Worm (Caenorhabditis elegans) whole organism, young adult: ENCODE results near the gene F13D12.5.

Source experiments
- F33H1.4 ChIP-seq: fragments of 200-800 bp; sonication (Bioruptor generic); IDR thresholded peaks from 2 replicates; pipeline ENCODE4 v1.3.6; 2022; ENCODE audit warnings: missing genetic modification reagents, missing genetic modification characterization, missing compliant biosample characterization
- T26A5.8 ChIP-seq: sonication (generic microtip); optimal IDR thresholded peaks from 2 replicates; lab custom pipeline; 2016; ENCODE audit warnings: missing genetic modification characterization, missing compliant biosample characterization
- aptf-3 ChIP-seq: fragments of 200-800 bp; sonication (Bioruptor generic); IDR thresholded peaks from 2 replicates; pipeline ENCODE4 v1.3.6; 2022; ENCODE audit warnings: missing genetic modification characterization, missing compliant biosample characterization
- attf-5 ChIP-seq: fragments of 200-800 bp; sonication (Bioruptor generic); optimal IDR thresholded peaks from 2 replicates; lab custom pipeline; 2018; ENCODE audit warnings: mild to moderate bottlenecking, missing genetic modification characterization, missing compliant biosample characterization
- ceh-58 ChIP-seq: fragments of 200-800 bp; sonication (Bioruptor generic); IDR thresholded peaks from 2 replicates; pipeline ENCODE4 v1.3.6; 2022; ENCODE audit warnings: missing genetic modification characterization, missing compliant biosample characterization
- ceh-79 ChIP-seq: sonication (generic microtip); optimal IDR thresholded peaks from 2 replicates; lab custom pipeline; 2017; ENCODE audit warnings: mild to moderate bottlenecking, missing genetic modification characterization, missing compliant biosample characterization
- ceh-91 ChIP-seq: fragments of 200-800 bp; sonication (Bioruptor generic); IDR thresholded peaks from 2 replicates; pipeline ENCODE4 v1.3.6; 2022; ENCODE audit warnings: missing genetic modification reagents, missing genetic modification characterization, missing compliant biosample characterization
- dpl-1 ChIP-seq: fragments of 150-350 bp; optimal IDR thresholded peaks from 2 replicates; lab custom pipeline; 2014; ENCODE audit warnings: missing biosample characterization, missing genetic modification reagents, missing genetic modification characterization
- efl-1 ChIP-seq: fragments of 150-350 bp; optimal IDR thresholded peaks from 2 replicates; lab custom pipeline; 2014; ENCODE audit warnings: missing biosample characterization, missing genetic modification reagents, missing genetic modification characterization
- ekl-4 ChIP-seq: fragments of 200-800 bp; sonication (Bioruptor generic); IDR thresholded peaks from 2 replicates; pipeline ENCODE4 v1.3.6; 2022; ENCODE audit warnings: missing genetic modification reagents, missing genetic modification characterization, missing compliant biosample characterization
- hrde-1 ChIP-seq: sonication (generic microtip); optimal IDR thresholded peaks from 2 replicates; lab custom pipeline; 2016; ENCODE audit warnings: missing genetic modification characterization, mild to moderate bottlenecking, missing compliant biosample characterization, moderate library complexity, missing genotype, missing genetic modification reagents, borderline replicate concordance
- hsf-1 ChIP-seq: fragments of 200-800 bp; sonication (Bioruptor generic); IDR thresholded peaks from 2 replicates; pipeline ENCODE4 v1.3.6; 2022; ENCODE audit warnings: missing genetic modification reagents, missing genetic modification characterization, missing compliant biosample characterization
- lag-1 ChIP-seq: fragments of 200-800 bp; sonication (Bioruptor generic); IDR thresholded peaks from 2 replicates; pipeline ENCODE4 v1.3.6; 2022; ENCODE audit warnings: missing genetic modification reagents, missing genetic modification characterization, missing compliant biosample characterization
- let-526 ChIP-seq: fragments of 200-800 bp; sonication (Bioruptor generic); IDR thresholded peaks from 2 replicates; pipeline ENCODE4 v1.3.6; 2022; ENCODE audit warnings: missing genetic modification reagents, missing genetic modification characterization, missing compliant biosample characterization
- lin-26 ChIP-seq: fragments of 200-800 bp; sonication (Bioruptor generic); IDR thresholded peaks from 2 replicates; pipeline ENCODE4 v1.3.6; 2022; ENCODE audit warnings: missing genetic modification reagents, missing genetic modification characterization, missing compliant biosample characterization
- lin-54 ChIP-seq: fragments of 200-800 bp; sonication (Bioruptor generic); optimal IDR thresholded peaks from 2 replicates; lab custom pipeline; 2018; ENCODE audit warnings: mild to moderate bottlenecking, missing genetic modification characterization, missing compliant biosample characterization
- madf-6 ChIP-seq: fragments of 200-800 bp; sonication (Bioruptor generic); IDR thresholded peaks from 2 replicates; pipeline ENCODE4 v1.3.6; 2022; ENCODE audit warnings: missing genetic modification reagents, missing genetic modification characterization, missing compliant biosample characterization
- madf-8 ChIP-seq: fragments of 200-800 bp; sonication (Bioruptor generic); conservative IDR thresholded peaks from 2 replicates; pipeline ENCODE4 v1.3.6; 2022; ENCODE audit warnings: missing genetic modification reagents, missing genetic modification characterization, missing compliant biosample characterization
- nfya-2 ChIP-seq: fragments of 200-800 bp; sonication (Bioruptor generic); IDR thresholded peaks from 2 replicates; pipeline ENCODE4 v1.3.6; 2022; ENCODE audit warnings: missing genetic modification reagents, missing genetic modification characterization, missing compliant biosample characterization
- nhr-27 ChIP-seq: fragments of 200-800 bp; sonication (Bioruptor generic); optimal IDR thresholded peaks from 2 replicates; lab custom pipeline; 2018; ENCODE audit warnings: mild to moderate bottlenecking, missing genetic modification characterization, moderate library complexity, missing compliant biosample characterization
- nhr-80 ChIP-seq: sonication (generic microtip); optimal IDR thresholded peaks from 2 replicates; lab custom pipeline; 2016; ENCODE audit warnings: missing genetic modification characterization, missing compliant biosample characterization
- rec-8 ChIP-seq, 2 experiments: sonication (generic microtip); optimal IDR thresholded peaks; 2 replicates each; lab custom pipeline; 2016; ENCODE audit warnings: mild to moderate bottlenecking in 2 of 2, missing genetic modification characterization in 2 of 2, missing genetic modification reagents in 2 of 2, missing genotype in 2 of 2, missing biosample characterization in 1 of 2, missing compliant biosample characterization in 1 of 2, moderate library complexity in 1 of 2
- rpc-1 ChIP-seq, 2 experiments: fragments of 150-350 bp in 1 of 2; sonication (generic microtip) in 1 of 2; optimal IDR thresholded peaks; 2 replicates each; lab custom pipeline; 2014 to 2018; ENCODE audit warnings: missing biosample characterization in 1 of 2, missing genetic modification characterization in 1 of 2, missing genetic modification reagents in 1 of 2, missing genotype in 1 of 2
- xnd-1 ChIP-seq: sonication (generic microtip); optimal IDR thresholded peaks from 2 replicates; lab custom pipeline; 2016; ENCODE audit warnings: missing genotype, missing genetic modification reagents, missing genetic modification characterization, missing compliant biosample characterization
- zfh-2 ChIP-seq: fragments of 200-800 bp; sonication (Bioruptor generic); conservative IDR thresholded peaks from 2 replicates; pipeline ENCODE4 v1.3.6; 2022; ENCODE audit warnings: missing genetic modification reagents, missing genetic modification characterization, missing compliant biosample characterization
- ztf-18 ChIP-seq: sonication (generic microtip); optimal IDR thresholded peaks from 2 replicates; lab custom pipeline; 2016; ENCODE audit warnings: missing genotype, mild to moderate bottlenecking, missing genetic modification characterization, missing compliant biosample characterization

Gene F13D12.5

DNA sequence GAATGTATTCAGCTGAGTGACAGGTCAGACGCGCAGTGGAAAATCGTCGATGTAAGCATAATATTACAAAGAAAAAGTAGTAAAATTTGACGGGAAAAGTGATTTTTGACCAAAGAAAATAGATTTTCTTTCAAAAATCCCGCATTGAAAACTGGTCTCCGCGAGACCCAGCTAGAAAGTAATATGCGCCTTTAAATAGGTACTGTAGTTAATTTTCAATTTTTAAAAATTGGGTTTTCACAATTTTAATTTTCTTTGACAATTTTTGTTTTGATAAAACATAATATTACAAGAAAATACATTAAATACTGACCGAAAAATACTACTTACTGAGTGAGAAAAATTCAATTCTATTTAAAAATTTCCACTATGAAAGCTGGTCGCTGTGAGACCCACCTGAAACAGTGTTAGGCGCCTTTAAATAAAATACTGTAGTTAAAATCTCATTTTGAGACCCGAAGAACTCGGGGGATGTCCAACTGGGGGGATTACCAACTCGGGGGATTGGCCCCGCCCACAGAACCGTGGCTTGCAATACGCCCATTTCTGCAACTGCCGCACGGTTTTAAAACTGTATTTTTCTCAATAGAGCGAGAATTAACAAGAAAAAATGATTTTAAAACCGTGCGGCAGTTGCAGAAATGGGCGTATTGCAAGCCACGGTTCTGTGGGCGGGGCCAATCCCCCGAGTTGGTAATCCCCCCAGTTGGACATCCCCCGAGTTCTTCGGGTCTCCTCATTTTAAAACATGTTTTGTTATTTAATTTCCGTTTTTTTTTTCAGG is 31.3 kb upstream of the F13D12.5 start, which contains the start of gene tars-1 (continued):
- TF ChIP-seq xnd-1 (tag; lab: Kevin White, UChicago) (peak; percentile 83), madf-8 (GFP tag; lab: Robert Waterston, UW) (peak; percentile 81), lin-54 (GFP tag; lab: Kevin White, UChicago) (peak; percentile 40), dpl-1 (GFP tag; lab: Kevin White, UChicago) (peak; percentile 46), ceh-91 (peak; percentile 69)

DNA sequence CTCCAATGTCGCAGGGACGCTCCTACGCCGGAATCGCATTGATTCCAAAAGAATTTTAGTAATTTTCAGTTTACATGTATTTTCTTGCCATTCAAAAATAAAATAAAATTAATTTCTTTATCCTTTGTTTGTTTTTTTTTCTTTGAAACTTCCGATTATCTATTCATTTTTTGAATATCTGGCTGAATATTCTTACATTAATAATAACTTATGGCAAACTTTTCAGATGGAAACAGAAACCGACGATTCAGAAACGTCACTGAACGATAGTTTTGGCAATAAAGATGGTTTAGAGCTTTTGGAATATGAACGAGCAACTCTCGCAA is 30.7 kb upstream of the F13D12.5 start, which contains the start of gene xpf-1:
Gene xpf-1 (plus strand): TSS at position 227 of the 326 bp plus-strand sequence.
- TF ChIP-seq nhr-27 (tag; lab: Kevin White, UChicago) (no peak), ekl-4 (GFP tag; lab: Robert Waterston, UW) (no peak), hsf-1 (GFP tag; lab: Robert Waterston, UW) (no peak)

DNA sequence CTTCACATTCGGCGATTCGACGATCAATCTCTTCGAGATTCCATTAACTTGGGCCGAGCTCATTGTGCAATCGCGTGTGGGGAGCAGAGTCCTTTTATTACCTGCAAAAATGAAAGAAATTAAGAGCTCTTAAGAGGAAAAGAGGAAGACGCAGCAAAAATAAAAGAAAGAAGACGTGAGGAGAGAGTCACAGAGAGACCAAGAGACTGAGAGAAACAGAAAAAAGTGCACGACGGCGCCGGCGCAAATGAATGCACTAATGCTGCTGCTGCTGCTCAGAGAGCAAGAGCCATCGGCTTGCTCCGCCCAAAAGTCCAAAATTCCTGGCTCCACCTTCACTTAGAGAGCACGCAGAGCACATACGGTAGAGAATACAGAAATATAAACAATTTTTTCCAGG is 26.4 kb upstream of the F13D12.5 start, which contains the start of gene inos-1:
Gene inos-1 (minus strand): TSS at position 101 of the 400 bp plus-strand sequence.
- TF ChIP-seq aptf-3 (GFP tag; lab: Robert Waterston, UW), result 0 out of 2 replicates have a peak, but pooled peaks have one; percentile 28
- TF ChIP-seq ztf-18 (tag; lab: Kevin White, UChicago), result no peak
- TF ChIP-seq zfh-2 (GFP tag; lab: Robert Waterston, UW), result 0 out of 2 replicates have a peak, but pooled peaks have one; percentile 33

ce11 chrII:11700635-11701034 is 26.0 kb upstream of the F13D12.5 start:
- TF ChIP-seq hsf-1 (GFP tag; lab: Robert Waterston, UW) (peak; percentile 81; the same call in 1 of the 2 replicates), madf-8 (GFP tag; lab: Robert Waterston, UW) (0 out of 2 replicates have a peak, but pooled peaks have one; percentile 17), nfya-2 (no peak), attf-5 (GFP tag; lab: Kevin White, UChicago) (no peak), lag-1 (GFP tag; lab: Robert Waterston, UW) (no peak), F33H1.4 (peak; percentile 44), xnd-1 (tag; lab: Kevin White, UChicago) (peak; percentile 31), madf-6 (GFP tag; lab: Robert Waterston, UW) (peak; percentile 77), ceh-91 (peak; percentile 16; the same call in 1 of the 2 replicates), efl-1 (GFP tag; lab: Kevin White, UChicago) (peak; percentile 59)

- no peak for TF ChIP-seq T26A5.8
- TF ChIP-seq nhr-80 (tag; lab: Kevin White, UChicago), result peak; percentile 60
- 0 out of 2 replicates have a peak, but pooled peaks have one; percentile 10 for TF ChIP-seq hsf-1 (GFP tag; lab: Robert Waterston, UW)
- TF ChIP-seq, all 124 proteins: peak for 2
Measured at ce11 chrII:11705787-11706186, 20.8 kb upstream of the F13D12.5 start, which contains the start of gene VF13D12L.3. VF13D12L.3 (plus strand) TSS chrII:11706009.

DNA sequence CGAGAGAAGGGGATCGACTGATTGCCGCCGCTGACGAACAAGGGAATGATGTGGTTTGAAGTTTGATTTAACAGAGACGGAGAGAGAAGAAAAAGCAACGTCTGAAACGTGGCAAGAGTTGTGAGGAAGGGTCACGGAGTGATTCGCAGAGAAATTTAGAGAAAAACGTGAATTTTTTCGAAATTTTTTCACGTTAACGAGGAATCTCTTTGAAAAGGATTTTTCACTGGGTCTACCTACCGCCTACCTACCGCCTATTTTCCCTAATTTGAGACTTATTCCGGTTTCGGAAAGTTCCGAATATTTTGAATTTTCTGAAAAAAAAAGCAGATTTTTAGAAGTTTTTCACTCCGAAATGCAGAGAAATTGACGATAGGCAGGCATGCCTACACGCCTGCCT is 17.1 kb upstream of the F13D12.5 start, which contains the start of gene fcmt-1:
Gene fcmt-1 (minus strand): TSS at position 101 of the 400 bp plus-strand sequence.
- no peak for TF ChIP-seq ceh-58
- no peak for TF ChIP-seq hrde-1
- TF ChIP-seq nhr-80 (tag; lab: Kevin White, UChicago), result no peak
- no peak for TF ChIP-seq rpc-1 (optimal IDR thresholded peaks at IDR 0.05; lab: Kevin White, UChicago)
- no peak for TF ChIP-seq rpc-1 (tag; optimal IDR thresholded peaks at IDR 0.05; lab: Kevin White, UChicago)
- TF ChIP-seq lin-26 (GFP tag; lab: Robert Waterston, UW), result no peak
- TF ChIP-seq ceh-79, result no peak
- TF ChIP-seq rec-8 (tag; optimal IDR thresholded peaks at IDR 0.05; lab: Kevin White, UChicago), result no peak
- TF ChIP-seq let-526 (GFP tag; lab: Robert Waterston, UW), result no peak
- no peak for TF ChIP-seq lag-1 (GFP tag; lab: Robert Waterston, UW)
